Worm (Caenorhabditis elegans) whole organism, L1 larva: Measurements from ENCODE around the gene cyp-25A3.

Experiments
- C04F5.9 ChIP-seq: sonication (generic microtip); optimal IDR thresholded peaks from 2 replicates; lab custom pipeline; 2016; ENCODE audit warnings: missing genetic modification characterization, missing compliant biosample characterization
- F16B12.6 ChIP-seq: fragments of 150-350 bp; optimal IDR thresholded peaks from 2 replicates; lab custom pipeline; 2014; ENCODE audit warnings: missing biosample characterization, missing genetic modification characterization
- Y116A8C.19 ChIP-seq: sonication (generic microtip); optimal IDR thresholded peaks from 2 replicates; lab custom pipeline; 2016; ENCODE audit warnings: missing compliant biosample characterization, missing genetic modification characterization, borderline replicate concordance
- aha-1 ChIP-seq: fragments of 150-350 bp; optimal IDR thresholded peaks from 2 replicates; lab custom pipeline; 2014; ENCODE audit warnings: missing biosample characterization, missing genetic modification characterization
- alr-1 ChIP-seq: fragments of 200-800 bp; sonication (Bioruptor generic); optimal IDR thresholded peaks from 2 replicates; lab custom pipeline; 2018; ENCODE audit warnings: borderline replicate concordance, mild to moderate bottlenecking, missing genetic modification characterization, missing compliant biosample characterization
- blmp-1 ChIP-seq: fragments of 150-350 bp; optimal IDR thresholded peaks from 2 replicates; lab custom pipeline; 2014; ENCODE audit warnings: missing biosample characterization, missing genetic modification characterization
- ceh-82 ChIP-seq, 3 experiments: fragments of 150-350 bp in 1 of 3; sonication (generic microtip) in 2 of 3; optimal IDR thresholded peaks; 2 replicates each; lab custom pipeline; 2014 to 2017; ENCODE audit warnings: missing biosample characterization in 3 of 3, missing genetic modification characterization in 3 of 3
- ceh-90 ChIP-seq: sonication (generic microtip); optimal IDR thresholded peaks from 2 replicates; lab custom pipeline; 2016; ENCODE audit warnings: missing genetic modification characterization, missing compliant biosample characterization
- dpl-1 ChIP-seq, 3 experiments: fragments of 150-350 bp in 2 of 3; sonication (generic microtip) in 1 of 3; optimal IDR thresholded peaks; 2 replicates each; lab custom pipeline; 2014 to 2017; ENCODE audit warnings: missing biosample characterization in 3 of 3, missing genetic modification characterization in 3 of 3, missing genetic modification reagents in 3 of 3
- efl-1 ChIP-seq, 4 experiments: fragments of 150-350 bp; optimal IDR thresholded peaks in 3 of 4; peaks in 1 of 4; 1 replicate in 1 of 4; 2 replicates in 3 of 4; lab custom pipeline; 2014; ENCODE audit warnings: missing biosample characterization in 2 of 4, missing genetic modification characterization in 2 of 4, missing genetic modification reagents in 2 of 4
- efl-3 ChIP-seq: fragments of 200-800 bp; sonication (Bioruptor generic); optimal IDR thresholded peaks from 2 replicates; lab custom pipeline; 2018; ENCODE audit warnings: mild to moderate bottlenecking, missing genetic modification characterization, missing compliant biosample characterization
- egl-13 ChIP-seq: sonication (generic microtip); optimal IDR thresholded peaks from 2 replicates; lab custom pipeline; 2016; ENCODE audit warnings: missing genotype, missing genetic modification reagents, missing genetic modification characterization, missing compliant biosample characterization
- egl-27 ChIP-seq, 2 experiments: fragments of 150-350 bp in 1 of 2; sonication (generic microtip); optimal IDR thresholded peaks; 3 replicates each; lab custom pipeline; 2017 to 2018; ENCODE audit warnings: missing biosample characterization in 2 of 2, missing genetic modification characterization in 2 of 2, missing genetic modification reagents in 2 of 2
- elt-2 ChIP-seq: sonication (generic microtip); optimal IDR thresholded peaks from 2 replicates; lab custom pipeline; 2016; ENCODE audit warnings: missing genetic modification characterization, mild to moderate bottlenecking, inconsistent platforms, missing compliant biosample characterization, missing genetic modification reagents
- fkh-4 ChIP-seq: sonication (generic microtip); optimal IDR thresholded peaks from 2 replicates; lab custom pipeline; 2016; ENCODE audit warnings: missing compliant biosample characterization, missing genetic modification characterization, borderline replicate concordance
- fkh-8 ChIP-seq: sonication (generic microtip); optimal IDR thresholded peaks from 2 replicates; lab custom pipeline; 2016; ENCODE audit warnings: mild to moderate bottlenecking, missing genetic modification characterization, missing compliant biosample characterization
- hlh-4 ChIP-seq: sonication (generic microtip); optimal IDR thresholded peaks from 2 replicates; lab custom pipeline; 2016; ENCODE audit warnings: mild to moderate bottlenecking, missing genetic modification characterization, missing compliant biosample characterization
- hpl-2 ChIP-seq: fragments of 150-350 bp; optimal IDR thresholded peaks from 2 replicates; lab custom pipeline; 2014; ENCODE audit warnings: missing biosample characterization, missing genetic modification reagents, missing genetic modification characterization
- irx-1 ChIP-seq: sonication (generic microtip); optimal IDR thresholded peaks from 2 replicates; lab custom pipeline; 2016; ENCODE audit warnings: missing genetic modification characterization, missing compliant biosample characterization
- jun-1 ChIP-seq: fragments of 150-350 bp; optimal IDR thresholded peaks from 2 replicates; lab custom pipeline; 2014; ENCODE audit warnings: missing biosample characterization, missing genetic modification reagents, missing genetic modification characterization
- lin-14 ChIP-seq: fragments of 200-800 bp; sonication (Bioruptor generic); optimal IDR thresholded peaks from 2 replicates; lab custom pipeline; 2018; ENCODE audit warnings: mild to moderate bottlenecking, missing genetic modification characterization, moderate library complexity, missing compliant biosample characterization
- lin-39 ChIP-seq: fragments of 150-350 bp; optimal IDR thresholded peaks from 2 replicates; lab custom pipeline; 2014; ENCODE audit warnings: missing biosample characterization, missing genetic modification reagents, missing genetic modification characterization
- lir-3 ChIP-seq: sonication (generic microtip); optimal IDR thresholded peaks from 2 replicates; lab custom pipeline; 2016; ENCODE audit warnings: mild to moderate bottlenecking, missing genetic modification characterization, moderate library complexity, missing compliant biosample characterization; ENCODE audit not compliant: poor library complexity
- lsy-2 ChIP-seq, 2 experiments: fragments of 150-350 bp; optimal IDR thresholded peaks; 2 replicates each; lab custom pipeline; 2014; ENCODE audit warnings: missing biosample characterization in 2 of 2, missing genetic modification characterization in 2 of 2
- mdl-1 ChIP-seq, 2 experiments: fragments of 150-350 bp; optimal IDR thresholded peaks; 2 replicates each; lab custom pipeline; 2014 to 2017; ENCODE audit warnings: missing biosample characterization in 2 of 2, missing genetic modification characterization in 2 of 2, inconsistent platforms in 1 of 2
- mep-1 ChIP-seq: fragments of 150-350 bp; optimal IDR thresholded peaks from 2 replicates; lab custom pipeline; 2014; ENCODE audit warnings: missing biosample characterization, missing genetic modification characterization
- nhr-20 ChIP-seq: sonication (generic microtip); optimal IDR thresholded peaks from 2 replicates; lab custom pipeline; 2016; ENCODE audit warnings: mild to moderate bottlenecking, missing genetic modification characterization, missing compliant biosample characterization
- nhr-47 ChIP-seq: sonication (generic microtip); optimal IDR thresholded peaks from 2 replicates; lab custom pipeline; 2016; ENCODE audit warnings: mild to moderate bottlenecking, missing genetic modification characterization, moderate library complexity, missing compliant biosample characterization
- nhr-77 ChIP-seq: fragments of 150-350 bp; optimal IDR thresholded peaks from 2 replicates; lab custom pipeline; 2014; ENCODE audit warnings: missing biosample characterization, missing genetic modification characterization
- nhr-85 ChIP-seq: sonication (generic microtip); peaks from one replicate; lab custom pipeline; 2016; ENCODE audit warnings: missing genetic modification characterization, inconsistent platforms, missing compliant biosample characterization
- nhr-90 ChIP-seq: sonication (generic microtip); optimal IDR thresholded peaks from 2 replicates; lab custom pipeline; 2016; ENCODE audit warnings: mild to moderate bottlenecking, missing genetic modification characterization, missing compliant biosample characterization; ENCODE audit not compliant: poor library complexity
- pag-3 ChIP-seq: sonication (generic microtip); optimal IDR thresholded peaks from 2 replicates; lab custom pipeline; 2017; ENCODE audit warnings: missing genetic modification characterization, mild to moderate bottlenecking, missing compliant biosample characterization, antibody characterized with exemption, borderline replicate concordance; ENCODE audit not compliant: insufficient read depth
- rnt-1 ChIP-seq: sonication (generic microtip); optimal IDR thresholded peaks from 2 replicates; lab custom pipeline; 2016; ENCODE audit warnings: mild to moderate bottlenecking, missing genetic modification characterization, moderate library complexity, missing compliant biosample characterization
- snpc-4 ChIP-seq: fragments of 150-350 bp; optimal IDR thresholded peaks from 2 replicates; lab custom pipeline; 2014; ENCODE audit warnings: missing biosample characterization, missing genetic modification characterization
- sptf-1 ChIP-seq: fragments of 150-350 bp; optimal IDR thresholded peaks from 2 replicates; lab custom pipeline; 2014; ENCODE audit warnings: missing biosample characterization, missing genetic modification characterization
- sup-37 ChIP-seq: fragments of 200-800 bp; sonication (Bioruptor generic); optimal IDR thresholded peaks from 2 replicates; lab custom pipeline; 2018; ENCODE audit warnings: mild to moderate bottlenecking, missing genetic modification characterization, missing compliant biosample characterization
- swsn-7 ChIP-seq: sonication (generic microtip); optimal IDR thresholded peaks from 2 replicates; lab custom pipeline; 2016; ENCODE audit warnings: missing genetic modification characterization, missing compliant biosample characterization
- tbx-2 ChIP-seq: sonication (generic microtip); optimal IDR thresholded peaks from 2 replicates; lab custom pipeline; 2016; ENCODE audit warnings: missing genetic modification characterization, missing compliant biosample characterization
- tlp-1 ChIP-seq: fragments of 150-350 bp; optimal IDR thresholded peaks from 2 replicates; lab custom pipeline; 2014; ENCODE audit warnings: missing biosample characterization, missing genetic modification characterization
- unc-130 ChIP-seq: fragments of 150-350 bp; optimal IDR thresholded peaks from 2 replicates; lab custom pipeline; 2017; ENCODE audit warnings: missing biosample characterization, missing genetic modification characterization, inconsistent platforms
- unc-30 ChIP-seq: sonication (generic microtip); optimal IDR thresholded peaks from 2 replicates; lab custom pipeline; 2017; ENCODE audit warnings: missing biosample characterization, missing genetic modification characterization
- unc-62 ChIP-seq: fragments of 150-350 bp; optimal IDR thresholded peaks from 2 replicates; lab custom pipeline; 2014; ENCODE audit warnings: missing biosample characterization, missing genetic modification reagents, missing genetic modification characterization
- unc-86 ChIP-seq: sonication (generic microtip); optimal IDR thresholded peaks from 2 replicates; lab custom pipeline; 2016; ENCODE audit warnings: missing genetic modification characterization, missing compliant biosample characterization
- unc-98 ChIP-seq: fragments of 200-800 bp; sonication (Bioruptor generic); IDR thresholded peaks from 2 replicates; pipeline ENCODE4 v1.3.6; 2022; ENCODE audit warnings: missing genetic modification characterization, missing compliant biosample characterization
- vab-15 ChIP-seq: sonication (generic microtip); optimal IDR thresholded peaks from 2 replicates; lab custom pipeline; 2017; ENCODE audit warnings: missing genotype, mild to moderate bottlenecking, missing genetic modification characterization, missing compliant biosample characterization
- xbp-1 ChIP-seq: sonication (generic microtip); optimal IDR thresholded peaks from 2 replicates; lab custom pipeline; 2016; ENCODE audit warnings: missing genetic modification characterization, missing compliant biosample characterization
- ztf-11 ChIP-seq, 2 experiments: sonication (generic microtip); optimal IDR thresholded peaks; 2 replicates each; lab custom pipeline; 2016 to 2017; ENCODE audit warnings: missing genetic modification characterization in 2 of 2, missing biosample characterization in 1 of 2, missing compliant biosample characterization in 1 of 2

cyp-25A3 gene

DNA sequence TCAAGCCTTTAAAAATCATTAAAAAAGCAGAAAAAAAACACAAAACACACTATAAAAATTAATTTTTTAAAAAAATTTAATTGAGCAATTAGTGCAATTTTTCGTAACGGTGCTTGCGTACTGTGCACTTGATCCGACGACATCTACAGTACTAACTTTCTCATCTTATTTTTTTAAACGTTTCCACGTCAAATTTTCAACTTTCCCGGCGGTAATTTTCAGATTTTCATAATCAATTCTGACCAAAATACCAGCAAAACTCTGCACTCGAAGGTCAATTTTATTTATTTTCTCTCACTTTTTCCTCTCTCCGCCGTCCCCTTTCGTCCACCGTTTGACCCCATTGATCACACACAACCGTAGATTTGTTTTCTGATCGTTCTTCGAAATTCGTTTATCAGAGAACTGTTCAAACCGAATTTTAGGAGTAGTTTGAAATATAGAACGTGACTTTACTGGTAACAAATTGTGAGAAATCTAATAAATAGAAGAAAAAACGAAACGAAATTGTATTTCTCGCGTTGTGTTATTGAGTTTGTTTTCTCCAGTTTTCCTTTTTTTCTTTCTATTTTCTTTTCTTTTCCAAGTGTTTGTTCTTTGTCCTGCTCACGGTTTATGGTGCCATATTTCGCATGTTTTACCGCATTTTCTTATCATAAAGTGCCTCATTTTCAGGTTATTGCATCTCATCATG, 24.4 kb upstream of the cyp-25A3 start, which contains the start of gene acs-19 (continued):
- TF ChIP-seq mdl-1 (tag; optimal IDR thresholded peaks at IDR 0.05; lab: Kevin White, UChicago) (no peak), unc-130 (tag; lab: Kevin White, UChicago) (no peak), tbx-2 (tag; lab: Kevin White, UChicago) (no peak), aha-1 (no peak), hlh-4 (no peak), sptf-1 (tag; lab: Kevin White, UChicago) (no peak), ceh-90 (no peak), unc-30 (tag; lab: Kevin White, UChicago) (no peak), ztf-11 (tag; optimal IDR thresholded peaks at IDR 0.05; lab: Kevin White, UChicago) (no peak), egl-27 (tag; optimal IDR thresholded peaks at IDR 0.05; lab: Kevin White, UChicago) (no peak), tlp-1 (tag; lab: Kevin White, UChicago) (no peak), ceh-82 (tag; optimal IDR thresholded peaks at IDR 0.05; lab: Kevin White, UChicago) (no peak), C04F5.9 (tag; lab: Kevin White, UChicago) (no peak), jun-1 (tag; lab: Kevin White, UChicago) (no peak), unc-86 (tag; lab: Kevin White, UChicago) (no peak), fkh-4 (no peak), pag-3 (tag; lab: Kevin White, UChicago) (no peak)

DNA sequence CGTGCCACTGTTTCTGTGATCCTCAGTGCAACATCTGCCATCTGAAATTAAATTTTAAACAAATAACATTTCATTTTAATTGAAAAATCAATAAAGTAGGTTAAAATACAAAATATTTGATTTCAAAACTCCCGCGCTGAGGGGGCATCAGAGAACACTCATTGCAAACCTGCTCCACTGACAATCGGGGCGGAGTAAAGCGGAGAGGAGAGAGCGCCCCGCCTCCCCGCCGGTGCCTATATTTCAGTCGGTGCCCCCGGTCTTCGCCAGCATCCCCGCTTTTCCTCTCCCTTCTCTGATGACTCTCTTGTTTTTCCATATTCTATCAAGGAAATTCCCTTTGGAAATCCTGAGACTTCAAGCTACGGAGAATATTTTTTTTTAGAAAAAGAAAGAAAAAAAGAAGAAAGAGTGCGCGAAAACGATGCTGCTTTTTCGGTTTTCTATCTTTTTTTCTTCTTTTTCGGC, 23.4 kb upstream of the cyp-25A3 start, which contains the start of gene brc-1:
Gene brc-1 (minus strand): TSS at position 51 of the 468 bp plus-strand sequence.
- TF ChIP-seq elt-2 (tag; lab: Kevin White, UChicago) (peak; percentile 65), nhr-90 (tag; lab: Kevin White, UChicago) (peak; percentile 70), efl-1 (optimal IDR thresholded peaks at IDR 0.05; lab: Kevin White, UChicago) (peak; percentile 88 to 96), efl-1 (GFP tag; optimal IDR thresholded peaks at IDR 0.05 in 1 of 2; lab: Kevin White, UChicago) (peak; percentile 96 to 99), nhr-85 (tag; lab: Kevin White, UChicago) (peak; percentile 81), dpl-1 (GFP tag; optimal IDR thresholded peaks at IDR 0.05; lab: Kevin White, UChicago) (peak; percentile 92 to 96 (median 94)), alr-1 (no peak), lin-14 (GFP tag; lab: Kevin White, UChicago) (peak; percentile 97), unc-62 (GFP tag; lab: Kevin White, UChicago) (no peak), rnt-1 (tag; lab: Kevin White, UChicago) (peak; percentile 88), egl-13 (tag; lab: Kevin White, UChicago) (peak; percentile 85), Y116A8C.19 (tag; lab: Kevin White, UChicago) (no peak), ceh-90 (no peak), nhr-77 (tag; lab: Kevin White, UChicago) (peak; percentile 72), nhr-47 (tag; lab: Kevin White, UChicago) (peak; percentile 91), fkh-8 (tag; lab: Kevin White, UChicago) (peak; percentile 96), unc-86 (tag; lab: Kevin White, UChicago) (peak; percentile 86), blmp-1 (tag; lab: Kevin White, UChicago) (peak; percentile 72), sup-37 (GFP tag; lab: Kevin White, UChicago) (peak; percentile 54), lsy-2 (tag; optimal IDR thresholded peaks at IDR 0.05; lab: Kevin White, UChicago) (peak; percentile 93 to 96), ztf-11 (tag; optimal IDR thresholded peaks at IDR 0.05; lab: Kevin White, UChicago) (peak in 1 of 2 experiments; percentile 36), tlp-1 (tag; lab: Kevin White, UChicago) (no peak), mep-1 (peak; percentile 78), irx-1 (tag; lab: Kevin White, UChicago) (peak; percentile 80), sptf-1 (tag; lab: Kevin White, UChicago) (no peak), xbp-1 (tag; lab: Kevin White, UChicago) (peak; percentile 81), lin-39 (tag; lab: Kevin White, UChicago) (peak; percentile 33), nhr-20 (tag; lab: Kevin White, UChicago) (peak; percentile 87), snpc-4 (peak; percentile 66), swsn-7 (tag; lab: Kevin White, UChicago) (peak; percentile 82), unc-98 (GFP tag; lab: Robert Waterston, UW) (peak; percentile 57; the same call in 1 of the 2 replicates), efl-3 (GFP tag; lab: Kevin White, UChicago) (no peak), tbx-2 (tag; lab: Kevin White, UChicago) (peak; percentile 83), vab-15 (tag; lab: Kevin White, UChicago) (peak; percentile 15), mdl-1 (tag; optimal IDR thresholded peaks at IDR 0.05; lab: Kevin White, UChicago) (peak in 1 of 2 experiments; percentile 60), hpl-2 (GFP tag; lab: Kevin White, UChicago) (no peak), lir-3 (tag; lab: Kevin White, UChicago) (peak; percentile 78), F16B12.6 (peak; percentile 74)
